Worm (Caenorhabditis elegans) whole organism, L1 larva: ENCODE results near the gene dgat-2.

Experiments used
- C16A3.4 ChIP-seq: fragments of 150-350 bp; optimal IDR thresholded peaks from 2 replicates; lab custom pipeline; 2014; ENCODE audit warnings: missing biosample characterization, missing genetic modification characterization
- C34B4.2 ChIP-seq: sonication (generic microtip); optimal IDR thresholded peaks from 2 replicates; lab custom pipeline; 2017; ENCODE audit warnings: mild to moderate bottlenecking, missing genetic modification characterization, missing compliant biosample characterization
- F16B12.6 ChIP-seq: fragments of 150-350 bp; optimal IDR thresholded peaks from 2 replicates; lab custom pipeline; 2014; ENCODE audit warnings: missing biosample characterization, missing genetic modification characterization
- aha-1 ChIP-seq: fragments of 150-350 bp; optimal IDR thresholded peaks from 2 replicates; lab custom pipeline; 2014; ENCODE audit warnings: missing biosample characterization, missing genetic modification characterization
- blmp-1 ChIP-seq: fragments of 150-350 bp; optimal IDR thresholded peaks from 2 replicates; lab custom pipeline; 2014; ENCODE audit warnings: missing biosample characterization, missing genetic modification characterization
- ceh-82 ChIP-seq, 3 experiments: fragments of 150-350 bp in 1 of 3; sonication (generic microtip) in 2 of 3; optimal IDR thresholded peaks; 2 replicates each; lab custom pipeline; 2014 to 2017; ENCODE audit warnings: missing biosample characterization in 3 of 3, missing genetic modification characterization in 3 of 3
- ceh-88 ChIP-seq: fragments of 200-800 bp; sonication (Bioruptor generic); IDR thresholded peaks from 2 replicates; pipeline ENCODE4 v1.3.6; 2022; ENCODE audit warnings: missing genetic modification characterization, missing compliant biosample characterization
- ces-1 ChIP-seq: fragments of 150-350 bp; optimal IDR thresholded peaks from 2 replicates; lab custom pipeline; 2014; ENCODE audit warnings: missing biosample characterization, missing genetic modification reagents, missing genetic modification characterization
- efl-1 ChIP-seq, 4 experiments: fragments of 150-350 bp; optimal IDR thresholded peaks in 3 of 4; peaks in 1 of 4; 1 replicate in 1 of 4; 2 replicates in 3 of 4; lab custom pipeline; 2014; ENCODE audit warnings: missing biosample characterization in 2 of 4, missing genetic modification characterization in 2 of 4, missing genetic modification reagents in 2 of 4
- egl-27 ChIP-seq, 2 experiments: fragments of 150-350 bp in 1 of 2; sonication (generic microtip); optimal IDR thresholded peaks; 3 replicates each; lab custom pipeline; 2017 to 2018; ENCODE audit warnings: missing biosample characterization in 2 of 2, missing genetic modification characterization in 2 of 2, missing genetic modification reagents in 2 of 2
- elt-2 ChIP-seq: sonication (generic microtip); optimal IDR thresholded peaks from 2 replicates; lab custom pipeline; 2016; ENCODE audit warnings: missing genetic modification characterization, mild to moderate bottlenecking, inconsistent platforms, missing compliant biosample characterization, missing genetic modification reagents
- elt-3 ChIP-seq, 6 experiments: fragments of 150-350 bp in 1 of 6; sonication (generic microtip); optimal IDR thresholded peaks; 2 replicates each; lab custom pipeline; 2017 to 2018; ENCODE audit warnings: missing biosample characterization in 6 of 6, missing genetic modification characterization in 6 of 6, inconsistent platforms in 1 of 6
- ets-5 ChIP-seq: fragments of 200-800 bp; sonication (Bioruptor generic); IDR thresholded peaks from 2 replicates; pipeline ENCODE4 v1.3.6; 2022; ENCODE audit warnings: missing genetic modification characterization, missing compliant biosample characterization
- fkh-4 ChIP-seq: sonication (generic microtip); optimal IDR thresholded peaks from 2 replicates; lab custom pipeline; 2016; ENCODE audit warnings: missing compliant biosample characterization, missing genetic modification characterization, borderline replicate concordance
- fos-1 ChIP-seq: fragments of 150-350 bp; optimal IDR thresholded peaks from 2 replicates; lab custom pipeline; 2014; ENCODE audit warnings: missing biosample characterization, missing genetic modification characterization
- grh-1 ChIP-seq: fragments of 200-800 bp; sonication (Bioruptor generic); IDR thresholded peaks from 2 replicates; pipeline ENCODE4 v1.3.6; 2022; ENCODE audit warnings: missing genetic modification reagents, missing genetic modification characterization, missing compliant biosample characterization
- hlh-4 ChIP-seq: sonication (generic microtip); optimal IDR thresholded peaks from 2 replicates; lab custom pipeline; 2016; ENCODE audit warnings: mild to moderate bottlenecking, missing genetic modification characterization, missing compliant biosample characterization
- irx-1 ChIP-seq: sonication (generic microtip); optimal IDR thresholded peaks from 2 replicates; lab custom pipeline; 2016; ENCODE audit warnings: missing genetic modification characterization, missing compliant biosample characterization
- jun-1 ChIP-seq: fragments of 150-350 bp; optimal IDR thresholded peaks from 2 replicates; lab custom pipeline; 2014; ENCODE audit warnings: missing biosample characterization, missing genetic modification reagents, missing genetic modification characterization
- lin-14 ChIP-seq: fragments of 200-800 bp; sonication (Bioruptor generic); optimal IDR thresholded peaks from 2 replicates; lab custom pipeline; 2018; ENCODE audit warnings: mild to moderate bottlenecking, missing genetic modification characterization, moderate library complexity, missing compliant biosample characterization
- lsy-2 ChIP-seq, 2 experiments: fragments of 150-350 bp; optimal IDR thresholded peaks; 2 replicates each; lab custom pipeline; 2014; ENCODE audit warnings: missing biosample characterization in 2 of 2, missing genetic modification characterization in 2 of 2
- mdl-1 ChIP-seq, 2 experiments: fragments of 150-350 bp; optimal IDR thresholded peaks; 2 replicates each; lab custom pipeline; 2014 to 2017; ENCODE audit warnings: missing biosample characterization in 2 of 2, missing genetic modification characterization in 2 of 2, inconsistent platforms in 1 of 2
- mef-2 ChIP-seq: fragments of 150-350 bp; optimal IDR thresholded peaks from 2 replicates; lab custom pipeline; 2014; ENCODE audit warnings: missing biosample characterization, missing genetic modification characterization
- mep-1 ChIP-seq: fragments of 150-350 bp; optimal IDR thresholded peaks from 2 replicates; lab custom pipeline; 2014; ENCODE audit warnings: missing biosample characterization, missing genetic modification characterization
- nhr-237 ChIP-seq: fragments of 150-350 bp; optimal IDR thresholded peaks from 2 replicates; lab custom pipeline; 2014; ENCODE audit warnings: missing biosample characterization, missing genetic modification characterization
- nhr-77 ChIP-seq: fragments of 150-350 bp; optimal IDR thresholded peaks from 2 replicates; lab custom pipeline; 2014; ENCODE audit warnings: missing biosample characterization, missing genetic modification characterization
- nhr-90 ChIP-seq: sonication (generic microtip); optimal IDR thresholded peaks from 2 replicates; lab custom pipeline; 2016; ENCODE audit warnings: mild to moderate bottlenecking, missing genetic modification characterization, missing compliant biosample characterization; ENCODE audit not compliant: poor library complexity
- pag-3 ChIP-seq: sonication (generic microtip); optimal IDR thresholded peaks from 2 replicates; lab custom pipeline; 2017; ENCODE audit warnings: missing genetic modification characterization, mild to moderate bottlenecking, missing compliant biosample characterization, antibody characterized with exemption, borderline replicate concordance; ENCODE audit not compliant: insufficient read depth
- pqm-1 ChIP-seq: sonication (generic microtip); optimal IDR thresholded peaks from 3 replicates; lab custom pipeline; 2017; ENCODE audit warnings: missing biosample characterization, missing genetic modification characterization
- rnt-1 ChIP-seq: sonication (generic microtip); optimal IDR thresholded peaks from 2 replicates; lab custom pipeline; 2016; ENCODE audit warnings: mild to moderate bottlenecking, missing genetic modification characterization, moderate library complexity, missing compliant biosample characterization
- sox-4 ChIP-seq: sonication (generic microtip); optimal IDR thresholded peaks from 2 replicates; lab custom pipeline; 2016; ENCODE audit warnings: missing genetic modification characterization, missing compliant biosample characterization
- unc-130 ChIP-seq: fragments of 150-350 bp; optimal IDR thresholded peaks from 2 replicates; lab custom pipeline; 2017; ENCODE audit warnings: missing biosample characterization, missing genetic modification characterization, inconsistent platforms
- unc-30 ChIP-seq: sonication (generic microtip); optimal IDR thresholded peaks from 2 replicates; lab custom pipeline; 2017; ENCODE audit warnings: missing biosample characterization, missing genetic modification characterization
- unc-62 ChIP-seq: fragments of 150-350 bp; optimal IDR thresholded peaks from 2 replicates; lab custom pipeline; 2014; ENCODE audit warnings: missing biosample characterization, missing genetic modification reagents, missing genetic modification characterization
- unc-98 ChIP-seq: fragments of 200-800 bp; sonication (Bioruptor generic); IDR thresholded peaks from 2 replicates; pipeline ENCODE4 v1.3.6; 2022; ENCODE audit warnings: missing genetic modification characterization, missing compliant biosample characterization
- zip-4 ChIP-seq: fragments of 200-800 bp; sonication (Bioruptor generic); optimal IDR thresholded peaks from 2 replicates; lab custom pipeline; 2018; ENCODE audit warnings: mild to moderate bottlenecking, missing genetic modification characterization, moderate library complexity, missing compliant biosample characterization

dgat-2 gene

DNA sequence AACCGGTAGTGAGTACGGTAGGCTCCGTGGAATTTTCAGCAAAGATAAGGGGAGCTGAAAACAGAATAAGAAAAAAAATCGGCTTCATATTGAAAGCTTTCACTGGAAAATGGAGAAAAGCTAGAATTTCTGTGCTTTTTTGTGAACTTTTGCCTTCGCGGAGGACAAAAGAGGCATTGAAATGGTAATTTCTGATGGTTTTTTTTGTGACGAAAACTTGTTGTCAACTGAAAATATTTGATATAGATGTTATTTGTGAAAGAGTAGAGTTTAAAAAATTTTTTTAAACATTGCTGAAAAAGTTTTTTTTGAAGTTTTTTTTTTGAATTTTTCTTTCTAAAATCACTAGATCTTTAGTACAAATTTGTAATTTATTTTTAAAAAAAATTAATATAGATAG is 26.7 kb downstream of the dgat-2 start, which contains the start of gene F59A1.18:
Gene F59A1.18, minus strand, starts transcription at position 101 of the 400 bp plus-strand sequence.
- TF ChIP-seq unc-30 (tag; lab: Kevin White, UChicago) (no peak), unc-98 (no peak), ets-5 (GFP tag; lab: Robert Waterston, UW) (no peak), blmp-1 (tag; lab: Kevin White, UChicago) (no peak), irx-1 (tag; lab: Kevin White, UChicago) (no peak), jun-1 (tag; lab: Kevin White, UChicago) (no peak), efl-1 (optimal IDR thresholded peaks at IDR 0.05; lab: Kevin White, UChicago) (no peak), efl-1 (GFP tag; optimal IDR thresholded peaks at IDR 0.05 in 1 of 2; lab: Kevin White, UChicago) (no peak), fos-1 (tag; lab: Kevin White, UChicago) (no peak), egl-27 (tag; optimal IDR thresholded peaks at IDR 0.05; lab: Kevin White, UChicago) (no peak), nhr-90 (tag; lab: Kevin White, UChicago) (no peak), lsy-2 (tag; optimal IDR thresholded peaks at IDR 0.05; lab: Kevin White, UChicago) (no peak)

DNA sequence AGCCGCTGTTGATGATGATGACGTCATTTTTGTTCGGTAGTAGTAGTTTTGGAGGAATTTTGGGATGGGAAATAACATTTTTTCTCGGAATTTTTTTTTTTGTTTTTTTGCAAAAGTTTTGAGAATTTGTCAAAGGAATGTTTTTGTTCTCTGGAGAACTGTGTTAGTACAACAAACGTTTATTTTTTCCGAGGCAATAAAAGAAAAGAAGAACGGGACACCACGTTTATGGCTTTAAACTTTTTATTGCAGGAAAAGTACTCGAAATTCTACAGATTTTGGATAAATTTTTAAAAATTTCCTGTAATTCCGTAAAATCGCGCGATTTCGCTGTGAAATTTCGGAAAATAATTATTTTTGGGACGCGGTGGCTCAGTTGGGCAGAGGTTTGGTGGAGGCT is 30.8 kb downstream of the dgat-2 start, which contains the start of gene F59A1.13:
Gene F59A1.13, minus strand, starts transcription at position 101 of the 400 bp plus-strand sequence.
- no peak for TF ChIP-seq aha-1 (tag; lab: Kevin White, UChicago)
- no peak for TF ChIP-seq sox-4
- TF ChIP-seq unc-62 (GFP tag; lab: Kevin White, UChicago) = no peak
- TF ChIP-seq pqm-1 (tag; lab: Kevin White, UChicago) = no peak
- no peak for TF ChIP-seq C16A3.4 (tag; lab: Kevin White, UChicago)
- TF ChIP-seq blmp-1 (tag; lab: Kevin White, UChicago) = no peak
- TF ChIP-seq mep-1 (tag; lab: Kevin White, UChicago) = no peak
- TF ChIP-seq ces-1 = no peak
- TF ChIP-seq rnt-1 (tag; lab: Kevin White, UChicago) = no peak
- TF ChIP-seq mef-2 (tag; lab: Kevin White, UChicago) = no peak
- no peak for TF ChIP-seq lsy-2 (tag; optimal IDR thresholded peaks at IDR 0.05; lab: Kevin White, UChicago)
- no peak for TF ChIP-seq unc-130 (tag; lab: Kevin White, UChicago)

DNA sequence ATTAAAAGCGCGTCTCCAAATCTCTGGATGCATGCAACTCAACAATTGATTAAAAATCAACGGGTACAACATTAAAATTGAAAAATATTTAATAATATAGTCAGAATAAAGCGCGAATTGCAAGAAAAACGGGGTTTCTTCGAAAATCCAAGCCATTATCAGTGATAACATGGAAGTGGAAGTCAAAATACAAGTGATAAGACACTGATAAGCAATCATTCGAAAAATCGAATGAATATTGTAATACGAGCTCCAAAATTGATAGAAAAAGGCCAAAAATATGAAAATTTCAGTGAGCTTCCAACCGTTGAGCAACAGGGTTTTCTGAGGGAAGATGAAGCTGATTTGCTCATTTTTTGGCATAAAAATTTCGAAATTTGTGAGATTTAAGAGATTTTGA is 34.2 kb downstream of the dgat-2 start:
- TF ChIP-seq pqm-1 (tag; lab: Kevin White, UChicago) (peak; percentile 33), elt-2 (tag; lab: Kevin White, UChicago) (peak; percentile 50), fkh-4 (tag; lab: Kevin White, UChicago) (no peak)

DNA sequence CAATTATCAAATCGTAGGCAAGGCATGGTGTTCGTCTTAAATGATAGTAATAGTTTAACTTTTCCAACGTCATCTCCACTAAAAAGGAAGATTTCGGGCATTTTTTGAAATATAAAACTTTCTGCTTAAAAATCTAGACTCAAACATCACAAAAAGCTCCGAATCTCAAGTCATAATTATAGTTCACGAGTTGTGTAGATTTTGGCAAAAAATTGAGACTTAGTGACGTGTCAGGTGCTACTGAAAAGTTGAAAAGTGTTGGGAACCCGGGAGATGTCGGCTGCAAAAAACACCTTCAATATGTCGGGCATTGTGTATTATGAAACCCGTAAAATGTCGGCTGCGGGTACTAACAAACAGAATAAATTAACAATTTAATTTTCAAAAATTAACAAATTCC is 35.7 kb downstream of the dgat-2 start, which contains the start of gene Y26G10.1:
Gene Y26G10.1, minus strand, starts transcription at position 101 of the 400 bp plus-strand sequence.
- TF ChIP-seq mdl-1 (tag; optimal IDR thresholded peaks at IDR 0.05; lab: Kevin White, UChicago) (no peak), elt-2 (tag; lab: Kevin White, UChicago) (no peak), mef-2 (tag; lab: Kevin White, UChicago) (no peak), C34B4.2 (tag; lab: Kevin White, UChicago) (no peak), grh-1 (GFP tag; lab: Robert Waterston, UW) (no peak), ceh-82 (tag; optimal IDR thresholded peaks at IDR 0.05; lab: Kevin White, UChicago) (no peak), F16B12.6 (tag; lab: Kevin White, UChicago) (no peak), zip-4 (GFP tag; lab: Kevin White, UChicago) (no peak), elt-3 (tag; optimal IDR thresholded peaks at IDR 0.05; lab: Kevin White, UChicago) (no peak), ceh-88 (no peak), hlh-4 (no peak), nhr-77 (no peak), nhr-237 (no peak), ces-1 (no peak), pag-3 (tag; lab: Kevin White, UChicago) (no peak), lin-14 (GFP tag; lab: Kevin White, UChicago) (no peak)
